Fruit fly (Drosophila melanogaster): ENCODE measurements around the gene CG44153.

The CG44153 gene

DNA sequence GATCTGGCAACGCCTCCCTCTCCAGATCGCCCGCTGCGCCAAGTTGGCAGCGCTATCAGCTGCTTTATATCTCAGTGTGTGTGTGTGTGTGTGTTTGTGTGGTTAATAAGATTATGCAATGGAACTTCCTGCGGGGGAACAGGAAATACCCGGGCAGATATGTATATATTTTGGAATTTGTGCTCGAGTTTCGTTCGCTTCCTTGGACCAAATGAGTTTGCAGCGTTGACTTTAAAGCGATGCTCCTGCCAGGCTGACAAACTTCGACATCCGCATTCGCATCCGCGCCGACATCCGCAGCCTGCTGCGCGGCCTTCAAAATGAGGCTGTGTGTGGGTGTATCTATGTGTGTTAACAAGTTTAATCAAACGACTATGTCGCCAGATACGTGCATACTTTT, 36.7 kb downstream of the CG44153 start (continued):
- no peak for TF ChIP-seq Mad (GFP tag; optimal IDR thresholded peaks at IDR 0.05)
- TF ChIP-seq CG14860 (GFP tag; IDR thresholded peaks at IDR 0.05; ENCODE audit: partially characterized antibody) = no peak
- no peak for TF ChIP-seq crp (GFP tag; optimal IDR thresholded peaks at IDR 0.05)
- no peak for TF ChIP-seq tgo (GFP tag; IDR thresholded peaks at IDR 0.05)
- 0 out of 2 replicates have a peak, but pooled peaks have one; percentile 32 for TF ChIP-seq Atf6 (GFP tag; IDR thresholded peaks at IDR 0.05)
- peak; percentile 86 for TF ChIP-seq CG3281 (GFP tag; optimal IDR thresholded peaks at IDR 0.05)
- no peak for TF ChIP-seq CG15696 (tag; optimal IDR thresholded peaks at IDR 0.05)
- TF ChIP-seq CG6791 (GFP tag; IDR thresholded peaks at IDR 0.05; ENCODE audit: partially characterized antibody) = no peak
- TF ChIP-seq gsb (GFP tag; IDR thresholded peaks at IDR 0.05) = 0 out of 2 replicates have a peak, but pooled peaks have one; percentile 30
- no peak for TF ChIP-seq CG1647 (GFP tag; optimal IDR thresholded peaks at IDR 0.05)
- peak; percentile 53; the same call in 1 of the 3 replicates for TF ChIP-seq CG11456 (GFP tag; IDR thresholded peaks at IDR 0.05)
- TF ChIP-seq ro (GFP tag; IDR thresholded peaks at IDR 0.05) = no peak
- TF ChIP-seq CG8359 (GFP tag; optimal IDR thresholded peaks at IDR 0.05; ENCODE audit: borderline replicate concordance) = peak; percentile 38
- TF ChIP-seq CG18262 (tag; optimal IDR thresholded peaks at IDR 0.05) = peak; percentile 23
- no peak for TF ChIP-seq CG14050 (GFP tag; IDR thresholded peaks at IDR 0.05)
- TF ChIP-seq emc (GFP tag; optimal IDR thresholded peaks at IDR 0.05) = no peak
- peak; percentile 18 for TF ChIP-seq CTCF (GFP tag; optimal IDR thresholded peaks at IDR 0.05)
- TF ChIP-seq sna (GFP tag; IDR thresholded peaks at IDR 0.05; ENCODE audit: partially characterized antibody) = no peak
- peak; percentile 16; the same call in 2 of the 3 replicates for TF ChIP-seq croc (GFP tag; conservative IDR thresholded peaks at IDR 0.05)
- no peak for TF ChIP-seq CG10366 (GFP tag; IDR thresholded peaks at IDR 0.05)
- TF ChIP-seq Deaf1 (tag; optimal IDR thresholded peaks at IDR 0.05) = peak; percentile 21
- no peak for TF ChIP-seq CG17612 (GFP tag; IDR thresholded peaks at IDR 0.05)
- TF ChIP-seq CG17912 (GFP tag; optimal IDR thresholded peaks at IDR 0.05) = no peak
- TF ChIP-seq CG12942 (GFP tag; optimal IDR thresholded peaks at IDR 0.05) = no peak
- no peak for TF ChIP-seq unpg (GFP tag; optimal IDR thresholded peaks at IDR 0.05)
- no peak for TF ChIP-seq NK7.1 (GFP tag; optimal IDR thresholded peaks at IDR 0.05)
- no peak for TF ChIP-seq Sry-δ (GFP tag; optimal IDR thresholded peaks at IDR 0.05)
- TF ChIP-seq hkb (optimal IDR thresholded peaks at IDR 0.05) = no peak
- no peak for TF ChIP-seq hkb (GFP tag; IDR thresholded peaks at IDR 0.05)
- no peak for TF ChIP-seq chif (GFP tag; optimal IDR thresholded peaks at IDR 0.05)
- no peak for TF ChIP-seq CG15601 (tag; optimal IDR thresholded peaks at IDR 0.05)
- no peak for TF ChIP-seq abd-A (tag; optimal IDR thresholded peaks at IDR 0.05)
- TF ChIP-seq CG8290 (GFP tag; optimal IDR thresholded peaks at IDR 0.05) = no peak
- TF ChIP-seq CG8290 (tag; optimal IDR thresholded peaks at IDR 0.05) = no peak
- no peak for TF ChIP-seq CG4820 (GFP tag; optimal IDR thresholded peaks at IDR 0.05)
- peak; percentile 1 for TF ChIP-seq zen (tag; optimal IDR thresholded peaks at IDR 0.05)
- TF ChIP-seq oc (tag; optimal IDR thresholded peaks at IDR 0.05) = no peak
- TF ChIP-seq Abd-B (GFP tag; optimal IDR thresholded peaks at IDR 0.05) = no peak
- peak; percentile 78 for TF ChIP-seq CG13296 (GFP tag; optimal IDR thresholded peaks at IDR 0.05)
- TF ChIP-seq Fer2 (tag; optimal IDR thresholded peaks at IDR 0.05) = peak; percentile 37
- TF ChIP-seq Sox100B (GFP tag; optimal IDR thresholded peaks at IDR 0.05) = peak; percentile 73
- no peak for TF ChIP-seq Tbp (GFP tag; optimal IDR thresholded peaks at IDR 0.05)
- no peak for TF ChIP-seq vfl (GFP tag; optimal IDR thresholded peaks at IDR 0.05)
- TF ChIP-seq H2.0 (GFP tag; IDR thresholded peaks at IDR 0.05) = no peak
- no peak for TF ChIP-seq ERR (GFP tag; optimal IDR thresholded peaks at IDR 0.05)
- peak; percentile 48 for TF ChIP-seq D19B (GFP tag; optimal IDR thresholded peaks at IDR 0.05)
- no peak for TF ChIP-seq Ravus (GFP tag; IDR thresholded peaks at IDR 0.05)
- no peak for TF ChIP-seq ems (GFP tag; optimal IDR thresholded peaks at IDR 0.05)
- TF ChIP-seq CG7987 (GFP tag; optimal IDR thresholded peaks at IDR 0.05) = peak; percentile 46
- TF ChIP-seq gfzf (GFP tag; optimal IDR thresholded peaks at IDR 0.05) = no peak
- TF ChIP-seq Ssrp (tag; optimal IDR thresholded peaks at IDR 0.05) = no peak
- no peak for TF ChIP-seq Hsf (GFP tag; optimal IDR thresholded peaks at IDR 0.05)
- TF ChIP-seq pzg (GFP tag; optimal IDR thresholded peaks at IDR 0.05) = peak; percentile 16

All from whole organism, embryonic.